Worm (Caenorhabditis elegans) whole organism, mixed stage, embryonic: ENCODE results near the gene arx-5.

Source experiments
- M03D4.4 ChIP-seq: sonication (generic microtip); optimal IDR thresholded peaks from 2 replicates; lab custom pipeline; 2017; ENCODE audit warnings: mild to moderate bottlenecking, missing genetic modification characterization, missing compliant biosample characterization
- blmp-1 ChIP-seq: fragments of 150-350 bp; optimal IDR thresholded peaks from 2 replicates; lab custom pipeline; 2014; ENCODE audit warnings: missing biosample characterization, missing genetic modification characterization
- ceh-39 ChIP-seq: fragments of 150-350 bp; optimal IDR thresholded peaks from 2 replicates; lab custom pipeline; 2014; ENCODE audit warnings: missing biosample characterization, missing genetic modification characterization
- ceh-43 ChIP-seq: fragments of 200-800 bp; sonication (Bioruptor generic); optimal IDR thresholded peaks from 2 replicates; lab custom pipeline; 2018; ENCODE audit warnings: mild to moderate bottlenecking, missing genetic modification characterization, moderate library complexity, missing compliant biosample characterization
- ceh-83 ChIP-seq: fragments of 200-800 bp; sonication (Bioruptor generic); optimal IDR thresholded peaks from 2 replicates; lab custom pipeline; 2018; ENCODE audit warnings: mild to moderate bottlenecking, missing genetic modification characterization, missing compliant biosample characterization
- ces-1 ChIP-seq: fragments of 150-350 bp; optimal IDR thresholded peaks from 2 replicates; lab custom pipeline; 2014; ENCODE audit warnings: missing biosample characterization, missing genetic modification reagents, missing genetic modification characterization
- cnd-1 ChIP-seq: fragments of 200-800 bp; sonication (Bioruptor generic); optimal IDR thresholded peaks from 2 replicates; lab custom pipeline; 2018; ENCODE audit warnings: mild to moderate bottlenecking, missing genetic modification characterization, missing compliant biosample characterization
- drap-1 ChIP-seq: fragments of 200-800 bp; sonication (Bioruptor generic); optimal IDR thresholded peaks from 3 replicates; lab custom pipeline; 2018; ENCODE audit warnings: mild to moderate bottlenecking, missing genetic modification characterization, missing compliant biosample characterization
- elt-1 ChIP-seq: sonication (generic microtip); optimal IDR thresholded peaks from 2 replicates; lab custom pipeline; 2017; ENCODE audit warnings: missing genetic modification characterization, mild to moderate bottlenecking, missing compliant biosample characterization, antibody characterized with exemption, moderate library complexity, borderline replicate concordance; ENCODE audit not compliant: insufficient read depth
- elt-3 ChIP-seq: fragments of 150-350 bp; optimal IDR thresholded peaks from 2 replicates; lab custom pipeline; 2014; ENCODE audit warnings: missing biosample characterization, missing genetic modification characterization
- flh-1 ChIP-seq: fragments of 200-800 bp; sonication (Bioruptor generic); optimal IDR thresholded peaks from 2 replicates; lab custom pipeline; 2018; ENCODE audit warnings: mild to moderate bottlenecking, missing genetic modification characterization, moderate library complexity, missing compliant biosample characterization
- ham-2 ChIP-seq: fragments of 200-800 bp; sonication (Bioruptor generic); optimal IDR thresholded peaks from 2 replicates; lab custom pipeline; 2018; ENCODE audit warnings: mild to moderate bottlenecking, missing genetic modification characterization, missing compliant biosample characterization
- hlh-1 ChIP-seq: fragments of 150-350 bp; optimal IDR thresholded peaks from 2 replicates; lab custom pipeline; 2014; ENCODE audit warnings: missing biosample characterization, missing genetic modification reagents, missing genetic modification characterization
- lin-13 ChIP-seq: fragments of 150-350 bp; optimal IDR thresholded peaks from 2 replicates; lab custom pipeline; 2014; ENCODE audit warnings: missing biosample characterization, missing genetic modification characterization
- lsy-2 ChIP-seq: fragments of 150-350 bp; optimal IDR thresholded peaks from 2 replicates; lab custom pipeline; 2014; ENCODE audit warnings: missing biosample characterization, missing genetic modification characterization
- mab-5 ChIP-seq: fragments of 150-350 bp; optimal IDR thresholded peaks from 2 replicates; lab custom pipeline; 2014; ENCODE audit warnings: missing biosample characterization, missing genetic modification characterization
- mep-1 ChIP-seq: fragments of 150-350 bp; optimal IDR thresholded peaks from 2 replicates; lab custom pipeline; 2017; ENCODE audit warnings: missing biosample characterization, missing genetic modification reagents, missing genetic modification characterization, inconsistent platforms
- mls-2 ChIP-seq: sonication (generic microtip); optimal IDR thresholded peaks from 2 replicates; lab custom pipeline; 2016; ENCODE audit warnings: mild to moderate bottlenecking, missing genetic modification characterization, moderate library complexity, missing compliant biosample characterization
- nhr-12 ChIP-seq: fragments of 150-350 bp; optimal IDR thresholded peaks from 2 replicates; lab custom pipeline; 2014; ENCODE audit warnings: missing biosample characterization, missing genetic modification characterization
- nhr-237 ChIP-seq: fragments of 150-350 bp; optimal IDR thresholded peaks from 2 replicates; lab custom pipeline; 2014; ENCODE audit warnings: missing biosample characterization, missing genetic modification characterization
- nhr-28 ChIP-seq: fragments of 150-350 bp; optimal IDR thresholded peaks from 2 replicates; lab custom pipeline; 2014; ENCODE audit warnings: missing biosample characterization, missing genetic modification characterization
- pha-4 ChIP-seq: fragments of 150-350 bp; optimal IDR thresholded peaks from 2 replicates; lab custom pipeline; 2018; ENCODE audit warnings: missing biosample characterization, missing genetic modification reagents, missing genetic modification characterization
- sem-2 ChIP-seq: fragments of 200-800 bp; sonication (Bioruptor generic); optimal IDR thresholded peaks from 2 replicates; lab custom pipeline; 2018; ENCODE audit warnings: mild to moderate bottlenecking, missing genetic modification characterization, missing compliant biosample characterization
- snpc-4 ChIP-seq: fragments of 150-350 bp; optimal IDR thresholded peaks from 2 replicates; lab custom pipeline; 2014; ENCODE audit warnings: missing biosample characterization, missing genetic modification characterization
- tbx-8 ChIP-seq: fragments of 200-800 bp; sonication (Bioruptor generic); optimal IDR thresholded peaks from 2 replicates; lab custom pipeline; 2018; ENCODE audit warnings: mild to moderate bottlenecking, missing genetic modification characterization, moderate library complexity, missing compliant biosample characterization
- unc-120 ChIP-seq: sonication (generic microtip); optimal IDR thresholded peaks from 2 replicates; lab custom pipeline; 2017; ENCODE audit warnings: missing genetic modification characterization, missing compliant biosample characterization; ENCODE audit not compliant: poor library complexity, severe bottlenecking
- unc-39 ChIP-seq: fragments of 150-350 bp; optimal IDR thresholded peaks from 2 replicates; lab custom pipeline; 2014; ENCODE audit warnings: missing biosample characterization, missing genetic modification characterization
- unc-62 ChIP-seq: fragments of 150-350 bp; optimal IDR thresholded peaks from 2 replicates; lab custom pipeline; 2014; ENCODE audit warnings: missing biosample characterization, missing genetic modification reagents, missing genetic modification characterization
- zip-8 ChIP-seq: fragments of 150-350 bp; optimal IDR thresholded peaks from 2 replicates; lab custom pipeline; 2014; ENCODE audit warnings: missing biosample characterization, missing genetic modification characterization
- ztf-11 ChIP-seq: fragments of 150-350 bp; optimal IDR thresholded peaks from 2 replicates; lab custom pipeline; 2014; ENCODE audit warnings: missing biosample characterization, missing genetic modification characterization

Gene arx-5

ce11 chrIII:12829068-12829467 lies 11.2 kb upstream of the arx-5 start, which contains the start of gene Y37D8A.3:
TSS of gene Y37D8A.3 (plus strand) at chrIII:12829368.
- TF ChIP-seq unc-39 (no peak), pha-4 (no peak), cnd-1 (tag; lab: Kevin White, UChicago) (no peak), ceh-83 (GFP tag; lab: Kevin White, UChicago) (no peak), nhr-237 (tag; lab: Kevin White, UChicago) (no peak), unc-120 (tag; lab: Kevin White, UChicago) (no peak), ztf-11 (tag; lab: Kevin White, UChicago) (no peak), ceh-39 (no peak), lin-13 (no peak), lsy-2 (tag; lab: Kevin White, UChicago) (no peak), snpc-4 (no peak), mab-5 (no peak), mep-1 (tag; lab: Kevin White, UChicago) (no peak), ham-2 (GFP tag; lab: Kevin White, UChicago) (no peak), ceh-43 (GFP tag; lab: Kevin White, UChicago) (no peak), ces-1 (GFP tag; lab: Kevin White, UChicago) (no peak), tbx-8 (no peak)

ce11 chrIII:12822608-12823261 lies 4.8 kb upstream of the arx-5 start:
- no peak for TF ChIP-seq nhr-28
- TF ChIP-seq ceh-43 (GFP tag; lab: Kevin White, UChicago): no peak
- no peak for TF ChIP-seq ztf-11 (tag; lab: Kevin White, UChicago)
- no peak for TF ChIP-seq zip-8 (tag; lab: Kevin White, UChicago)
- no peak for TF ChIP-seq ham-2 (GFP tag; lab: Kevin White, UChicago)
- TF ChIP-seq lsy-2 (tag; lab: Kevin White, UChicago): no peak
- no peak for TF ChIP-seq nhr-12 (tag; lab: Kevin White, UChicago)
- TF ChIP-seq elt-1 (tag; lab: Kevin White, UChicago): no peak
- no peak for TF ChIP-seq mep-1 (tag; lab: Kevin White, UChicago)
- TF ChIP-seq hlh-1 (tag; lab: Kevin White, UChicago): no peak
- TF ChIP-seq M03D4.4 (tag; lab: Kevin White, UChicago): no peak

ce11 chrIII:12821331-12821730 lies 3.4 kb upstream of the arx-5 start:
- TF ChIP-seq ham-2 (GFP tag; lab: Kevin White, UChicago) (no peak), nhr-28 (no peak), ces-1 (GFP tag; lab: Kevin White, UChicago) (peak; percentile 60), mep-1 (tag; lab: Kevin White, UChicago) (no peak)
- TF ChIP-seq, all 35 proteins: peak for 1

ce11 chrIII:12819909-12820308 lies 2.0 kb upstream of the arx-5 start, which contains the start of the genes Y37D8A.2 and Y37D8A.25:
TSS of gene Y37D8A.2 (plus strand) at chrIII:12820193.
TSS of gene Y37D8A.25 (minus strand) at chrIII:12820253.
- TF ChIP-seq hlh-1 (tag; lab: Kevin White, UChicago): peak; percentile 81
- TF ChIP-seq ces-1 (GFP tag; lab: Kevin White, UChicago): no peak

- TF ChIP-seq ces-1 (GFP tag; lab: Kevin White, UChicago) (no peak), mep-1 (tag; lab: Kevin White, UChicago) (no peak), flh-1 (GFP tag; lab: Kevin White, UChicago) (no peak), unc-120 (tag; lab: Kevin White, UChicago) (no peak), ceh-39 (no peak), snpc-4 (no peak), mab-5 (no peak), elt-3 (tag; lab: Kevin White, UChicago) (no peak), ceh-83 (GFP tag; lab: Kevin White, UChicago) (no peak), ceh-43 (GFP tag; lab: Kevin White, UChicago) (no peak), nhr-12 (tag; lab: Kevin White, UChicago) (no peak), lsy-2 (tag; lab: Kevin White, UChicago) (no peak)
These were observed 1.2 kb upstream of the arx-5 start for ce11 chrIII:12819148-12819547.

DNA sequence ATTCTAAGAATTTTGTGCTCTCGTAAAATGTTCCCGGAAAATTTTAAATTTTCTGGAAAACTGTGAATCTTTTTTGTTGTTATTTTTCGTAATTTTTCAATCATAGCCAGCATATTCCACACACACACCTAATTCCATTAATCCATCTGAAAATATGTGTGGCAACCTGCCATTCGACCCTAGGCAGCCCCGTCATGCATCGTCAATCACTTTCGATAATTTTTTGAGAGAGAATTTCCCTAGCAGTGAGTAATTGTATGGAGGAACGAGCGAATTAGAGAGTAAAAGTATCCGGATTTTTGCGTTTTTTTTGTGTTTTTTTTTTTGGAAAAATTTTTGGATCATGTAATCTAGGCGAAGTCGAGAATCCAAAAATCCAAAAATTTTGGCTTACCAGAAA lies 4.7 kb downstream of the arx-5 start, which contains the start of gene BE10.4:
Gene BE10.4, plus strand, starts transcription at position 301 of the 400 bp plus-strand sequence.
- TF ChIP-seq nhr-12 (tag; lab: Kevin White, UChicago) (no peak), ham-2 (GFP tag; lab: Kevin White, UChicago) (no peak), drap-1 (GFP tag; lab: Kevin White, UChicago) (no peak), hlh-1 (tag; lab: Kevin White, UChicago) (no peak), unc-62 (no peak), nhr-237 (tag; lab: Kevin White, UChicago) (no peak), blmp-1 (tag; lab: Kevin White, UChicago) (no peak), tbx-8 (no peak), mls-2 (tag; lab: Kevin White, UChicago) (no peak), zip-8 (tag; lab: Kevin White, UChicago) (no peak), sem-2 (GFP tag; lab: Kevin White, UChicago) (no peak)
